Worm (Caenorhabditis elegans) whole organism, L4/young adult: Measurements from ENCODE around the gene ZC395.4.

Source experiments
- W03F9.2 ChIP-seq: fragments of 150-350 bp; optimal IDR thresholded peaks from 2 replicates; lab custom pipeline; 2014; ENCODE audit warnings: missing biosample characterization, missing genetic modification characterization
- dao-5 ChIP-seq: sonication (generic microtip); optimal IDR thresholded peaks from 2 replicates; lab custom pipeline; 2016; ENCODE audit warnings: missing genotype, missing genetic modification characterization, moderate library complexity, missing compliant biosample characterization
- him-1 ChIP-seq: sonication (generic microtip); optimal IDR thresholded peaks from 2 replicates; lab custom pipeline; 2016; ENCODE audit warnings: missing genotype, missing genetic modification reagents, missing genetic modification characterization, missing compliant biosample characterization

- TF ChIP-seq dao-5 (no peak), W03F9.2 (no peak), him-1 (tag; lab: Kevin White, UChicago) (no peak)
These were observed 10.3 kb downstream of the ZC395.4 start for ce11 chrIII:5280228-5280627.
